Worm (Caenorhabditis elegans) whole organism, mixed stage, embryonic: Measurements from ENCODE around the gene T10B10.4.

ENCODE experiments used
- ces-1 ChIP-seq: fragments of 150-350 bp; optimal IDR thresholded peaks from 2 replicates; lab custom pipeline; 2014; ENCODE audit warnings: missing biosample characterization, missing genetic modification reagents, missing genetic modification characterization
- drap-1 ChIP-seq: fragments of 200-800 bp; sonication (Bioruptor generic); optimal IDR thresholded peaks from 3 replicates; lab custom pipeline; 2018; ENCODE audit warnings: mild to moderate bottlenecking, missing genetic modification characterization, missing compliant biosample characterization
- elt-1 ChIP-seq: sonication (generic microtip); optimal IDR thresholded peaks from 2 replicates; lab custom pipeline; 2017; ENCODE audit warnings: missing genetic modification characterization, mild to moderate bottlenecking, missing compliant biosample characterization, antibody characterized with exemption, moderate library complexity, borderline replicate concordance; ENCODE audit not compliant: insufficient read depth
- ham-2 ChIP-seq: fragments of 200-800 bp; sonication (Bioruptor generic); optimal IDR thresholded peaks from 2 replicates; lab custom pipeline; 2018; ENCODE audit warnings: mild to moderate bottlenecking, missing genetic modification characterization, missing compliant biosample characterization
- mep-1 ChIP-seq: fragments of 150-350 bp; optimal IDR thresholded peaks from 2 replicates; lab custom pipeline; 2017; ENCODE audit warnings: missing biosample characterization, missing genetic modification reagents, missing genetic modification characterization, inconsistent platforms
- mls-2 ChIP-seq: sonication (generic microtip); optimal IDR thresholded peaks from 2 replicates; lab custom pipeline; 2016; ENCODE audit warnings: mild to moderate bottlenecking, missing genetic modification characterization, moderate library complexity, missing compliant biosample characterization
- nhr-237 ChIP-seq: fragments of 150-350 bp; optimal IDR thresholded peaks from 2 replicates; lab custom pipeline; 2014; ENCODE audit warnings: missing biosample characterization, missing genetic modification characterization
- nhr-76 ChIP-seq: sonication (generic microtip); optimal IDR thresholded peaks from 2 replicates; lab custom pipeline; 2017; ENCODE audit warnings: missing biosample characterization, missing genetic modification characterization
- snpc-4 ChIP-seq: fragments of 150-350 bp; optimal IDR thresholded peaks from 2 replicates; lab custom pipeline; 2014; ENCODE audit warnings: missing biosample characterization, missing genetic modification characterization
- unc-39 ChIP-seq: fragments of 150-350 bp; optimal IDR thresholded peaks from 2 replicates; lab custom pipeline; 2014; ENCODE audit warnings: missing biosample characterization, missing genetic modification characterization
- zip-8 ChIP-seq: fragments of 150-350 bp; optimal IDR thresholded peaks from 2 replicates; lab custom pipeline; 2014; ENCODE audit warnings: missing biosample characterization, missing genetic modification characterization
- ztf-11 ChIP-seq: fragments of 150-350 bp; optimal IDR thresholded peaks from 2 replicates; lab custom pipeline; 2014; ENCODE audit warnings: missing biosample characterization, missing genetic modification characterization

DNA sequence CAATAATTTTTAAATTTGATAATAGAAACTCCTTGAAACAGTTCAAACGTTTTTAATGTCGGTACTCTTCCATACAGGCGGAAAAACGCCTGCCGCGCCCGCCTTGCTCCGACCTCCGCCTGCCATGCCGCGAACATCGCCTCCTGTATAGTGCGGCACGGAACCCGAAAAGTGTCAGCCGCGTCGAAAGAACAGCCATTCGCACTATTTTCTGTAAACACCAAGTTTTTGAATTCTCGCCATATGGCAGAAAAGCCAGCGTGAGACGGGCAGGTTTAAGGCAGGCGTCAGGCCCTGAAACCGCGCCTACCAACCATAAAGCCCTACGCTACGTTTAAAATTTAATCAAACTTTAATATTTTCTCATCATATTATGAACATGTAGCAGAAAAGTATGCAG, 32.9 kb downstream of the T10B10.4 start:
- TF ChIP-seq drap-1 (no peak), nhr-237 (no peak), ces-1 (GFP tag; lab: Kevin White, UChicago) (no peak), snpc-4 (no peak), unc-39 (no peak), ztf-11 (no peak), elt-1 (tag; lab: Kevin White, UChicago) (no peak), zip-8 (tag; lab: Kevin White, UChicago) (no peak), mep-1 (tag; lab: Kevin White, UChicago) (no peak), nhr-76 (tag; lab: Kevin White, UChicago) (no peak), ham-2 (GFP tag; lab: Kevin White, UChicago) (no peak), mls-2 (tag; lab: Kevin White, UChicago) (no peak)
